Fruit fly (Drosophila melanogaster): ENCODE data around the gene CG12746.

The CG12746 gene

dm6 chr3R:5611733-5612132 lies 47.1 kb downstream of the CG12746 start:
- TF ChIP-seq CG6276 (GFP tag; optimal IDR thresholded peaks at IDR 0.05) (no peak), topi (GFP tag; optimal IDR thresholded peaks at IDR 0.05) (peak; percentile 6), acj6 (GFP tag; optimal IDR thresholded peaks at IDR 0.05) (no peak), ss (GFP tag; optimal IDR thresholded peaks at IDR 0.05) (no peak)

- no peak for TF ChIP-seq Smox (GFP tag; optimal IDR thresholded peaks at IDR 0.05)
- no peak for TF ChIP-seq salr (GFP tag; optimal IDR thresholded peaks at IDR 0.05)
- TF ChIP-seq ss (GFP tag; optimal IDR thresholded peaks at IDR 0.05) = peak; percentile 33 to 38
- no peak for TF ChIP-seq CG16779 (tag; optimal IDR thresholded peaks at IDR 0.05)
- no peak for TF ChIP-seq Hr39 (GFP tag; optimal IDR thresholded peaks at IDR 0.05)
- no peak for TF ChIP-seq CG3032 (tag; optimal IDR thresholded peaks at IDR 0.05)
- TF ChIP-seq CG8632 (GFP tag; optimal IDR thresholded peaks at IDR 0.05) = no peak
- no peak for TF ChIP-seq CG34406 (GFP tag; optimal IDR thresholded peaks at IDR 0.05)
- no peak for TF ChIP-seq CG8319 (GFP tag; optimal IDR thresholded peaks at IDR 0.05)
- no peak for TF ChIP-seq CG6792 (GFP tag; optimal IDR thresholded peaks at IDR 0.05)
- peak; percentile 54 for TF ChIP-seq CG9139 (GFP tag; optimal IDR thresholded peaks at IDR 0.05)
- TF ChIP-seq CG1621 (tag; optimal IDR thresholded peaks at IDR 0.05) = no peak
- no peak for TF ChIP-seq topi (GFP tag; optimal IDR thresholded peaks at IDR 0.05)
- no peak for TF ChIP-seq CG3919 (GFP tag; optimal IDR thresholded peaks at IDR 0.05)
- no peak for TF ChIP-seq Eip93F (GFP tag; optimal IDR thresholded peaks at IDR 0.05)
- TF ChIP-seq acj6 (GFP tag; optimal IDR thresholded peaks at IDR 0.05) = no peak
- TF ChIP-seq CG6854 (GFP tag; optimal IDR thresholded peaks at IDR 0.05) = peak; percentile 22
- TF ChIP-seq vri (GFP tag; optimal IDR thresholded peaks at IDR 0.05) = peak; percentile 31
- no peak for TF ChIP-seq Ets96B (tag; optimal IDR thresholded peaks at IDR 0.05)
- TF ChIP-seq fd85E (GFP tag; optimal IDR thresholded peaks at IDR 0.05) = peak; percentile 28
- peak; percentile 67 for TF ChIP-seq Sox14 (GFP tag; optimal IDR thresholded peaks at IDR 0.05)
- TF ChIP-seq Eip78C (GFP tag) = peak; percentile 48
- TF ChIP-seq pdm3 (GFP tag; optimal IDR thresholded peaks at IDR 0.05) = no peak
- no peak for TF ChIP-seq CG6808 (GFP tag; optimal IDR thresholded peaks at IDR 0.05)
- TF ChIP-seq CG6163 (GFP tag; IDR thresholded peaks at IDR 0.05) = no peak
- peak; percentile 86 for TF ChIP-seq svp (GFP tag)
Observed at dm6 chr3R:5612372-5613113, 47.9 kb downstream of the CG12746 start, which contains the start of gene Rga. Rga (minus strand) TSS chr3R:5613112.

dm6 chr3R:5613114-5613443 lies 48.4 kb downstream of the CG12746 start, which contains the start of gene Atu:
Atu (plus strand) TSS chr3R:5613358.
- TF ChIP-seq fd85E (GFP tag; optimal IDR thresholded peaks at IDR 0.05) (no peak), fkh (GFP tag; optimal IDR thresholded peaks at IDR 0.05) (peak; percentile 86), OdsH (GFP tag; optimal IDR thresholded peaks at IDR 0.05) (no peak), dac (GFP tag; optimal IDR thresholded peaks at IDR 0.05) (no peak), CG9139 (GFP tag; optimal IDR thresholded peaks at IDR 0.05) (no peak), Blimp-1 (GFP tag; optimal IDR thresholded peaks at IDR 0.05) (no peak), CG8119 (GFP tag; IDR thresholded peaks at IDR 0.05) (no peak), Lpt (GFP tag; optimal IDR thresholded peaks at IDR 0.05) (no peak), esn (GFP tag; optimal IDR thresholded peaks at IDR 0.05) (peak; percentile 46), dsx (GFP tag; optimal IDR thresholded peaks at IDR 0.05; ENCODE audit: poor library complexity, severe bottlenecking) (no peak), Eip78C (GFP tag) (no peak), Sox15 (GFP tag; optimal IDR thresholded peaks at IDR 0.05) (no peak), CG1621 (tag; optimal IDR thresholded peaks at IDR 0.05) (no peak), Eip75B (GFP tag; optimal IDR thresholded peaks at IDR 0.05) (peak; percentile 26), Hr4 (GFP tag; optimal IDR thresholded peaks at IDR 0.05) (no peak), CG8319 (GFP tag; optimal IDR thresholded peaks at IDR 0.05) (no peak), CG11294 (GFP tag; IDR thresholded peaks at IDR 0.05) (no peak), topi (GFP tag; optimal IDR thresholded peaks at IDR 0.05) (no peak), CG15336 (GFP tag; IDR thresholded peaks at IDR 0.05) (no peak), Met (GFP tag; optimal IDR thresholded peaks at IDR 0.05) (peak; percentile 17), CG6808 (GFP tag; optimal IDR thresholded peaks at IDR 0.05) (no peak), Smox (GFP tag; optimal IDR thresholded peaks at IDR 0.05) (no peak), CG11902 (GFP tag; optimal IDR thresholded peaks at IDR 0.05) (no peak), fd59A (GFP tag; optimal IDR thresholded peaks at IDR 0.05) (no peak), spab (GFP tag; optimal IDR thresholded peaks at IDR 0.05) (no peak), Hr39 (GFP tag; optimal IDR thresholded peaks at IDR 0.05) (peak; percentile 23), CG6163 (GFP tag; IDR thresholded peaks at IDR 0.05) (no peak), CG10669 (GFP tag; optimal IDR thresholded peaks at IDR 0.05) (no peak), lz (GFP tag; optimal IDR thresholded peaks at IDR 0.05) (peak; percentile 29), Gug (GFP tag; IDR thresholded peaks at IDR 0.05) (no peak), CG8632 (GFP tag; optimal IDR thresholded peaks at IDR 0.05) (no peak)

All from whole organism, prepupa.